Fruit fly (Drosophila melanogaster) whole organism: Measurements from ENCODE around the gene ppk28.

Experiments
- CG8478 ChIP-seq: fragments of >200 bp; optimal IDR thresholded peaks from 2 replicates; lab custom pipeline; 2018; ENCODE audit warnings: inconsistent platforms
- pan ChIP-seq: fragments of >200 bp; optimal IDR thresholded peaks from 2 replicates; lab custom pipeline; 2017
- usp ChIP-seq: fragments of >200 bp; optimal IDR thresholded peaks from 2 replicates; lab custom pipeline; 2017; ENCODE audit warnings: missing biosample characterization, missing genetic modification characterization, mixed read lengths

DNA sequence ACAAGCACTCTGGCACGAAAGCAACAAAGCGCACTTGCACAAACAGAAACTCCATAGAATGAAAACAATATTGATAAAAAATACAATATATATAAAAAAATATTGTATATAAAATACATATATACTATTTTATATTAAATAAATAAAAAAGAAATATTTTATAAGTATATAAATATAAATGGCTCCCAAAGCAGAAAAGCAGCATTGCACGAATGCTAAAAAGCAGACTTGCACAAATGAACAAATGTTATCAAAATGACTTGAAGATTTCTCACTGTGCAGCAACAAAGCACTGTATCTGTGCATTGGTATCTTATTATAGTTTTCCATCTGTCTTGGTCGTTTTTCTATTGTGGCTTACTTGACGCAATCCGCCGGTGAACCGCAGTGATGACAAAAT, 37.1 kb upstream of the ppk28 start:
- TF ChIP-seq CG8478 (lab: Kevin White, UChicago): no peak
- TF ChIP-seq pan (lab: Kevin White, UChicago): no peak
- no peak for TF ChIP-seq usp
